Worm (Caenorhabditis elegans) whole organism, early embryonic: Measurements from ENCODE around the gene dct-1.

Source experiments
- B0310.2 ChIP-seq: sonication (generic microtip); optimal IDR thresholded peaks from 2 replicates; lab custom pipeline; 2016; ENCODE audit warnings: mild to moderate bottlenecking, missing genetic modification characterization, missing compliant biosample characterization
- aly-1 ChIP-seq: sonication (generic microtip); optimal IDR thresholded peaks from 2 replicates; lab custom pipeline; 2016; ENCODE audit warnings: missing genetic modification characterization, missing compliant biosample characterization
- ama-1 ChIP-seq: fragments of 150-350 bp; optimal IDR thresholded peaks from 2 replicates; lab custom pipeline; 2014
- ceh-13 ChIP-seq: fragments of 200-800 bp; sonication (Bioruptor generic); optimal IDR thresholded peaks from 2 replicates; lab custom pipeline; 2018; ENCODE audit warnings: mild to moderate bottlenecking, missing genetic modification characterization, missing compliant biosample characterization
- ceh-36 ChIP-seq: sonication (generic microtip); optimal IDR thresholded peaks from 2 replicates; lab custom pipeline; 2016; ENCODE audit warnings: missing genetic modification characterization, inconsistent platforms, missing compliant biosample characterization
- flt-1 ChIP-seq: fragments of 200-800 bp; sonication (Bioruptor generic); IDR thresholded peaks from 2 replicates; pipeline ENCODE4 v1.3.6; 2022; ENCODE audit warnings: missing genetic modification characterization, missing compliant biosample characterization
- hmbx-1 ChIP-seq: sonication (generic microtip); optimal IDR thresholded peaks from 2 replicates; lab custom pipeline; 2016; ENCODE audit warnings: mild to moderate bottlenecking, missing genetic modification characterization, missing compliant biosample characterization
- hmg-4 ChIP-seq: fragments of 200-800 bp; sonication (Bioruptor generic); optimal IDR thresholded peaks from 2 replicates; lab custom pipeline; 2018; ENCODE audit warnings: mild to moderate bottlenecking, missing genetic modification characterization, missing compliant biosample characterization
- sea-1 ChIP-seq: fragments of 200-800 bp; sonication (Bioruptor generic); conservative IDR thresholded peaks from 2 replicates; pipeline ENCODE4 v1.3.6; 2022; ENCODE audit warnings: missing genetic modification characterization, missing compliant biosample characterization
- tbx-11 ChIP-seq: fragments of 200-800 bp; sonication (Bioruptor generic); IDR thresholded peaks from 2 replicates; pipeline ENCODE4 v1.3.6; 2022; ENCODE audit warnings: missing genetic modification characterization, missing compliant biosample characterization
- tra-4 ChIP-seq: sonication (generic microtip); optimal IDR thresholded peaks from 2 replicates; lab custom pipeline; 2017; ENCODE audit warnings: missing genetic modification characterization, missing compliant biosample characterization

- TF ChIP-seq ama-1 (lab: Kevin White, UChicago) (no peak), B0310.2 (tag; lab: Kevin White, UChicago) (no peak), flt-1 (GFP tag; lab: Robert Waterston, UW) (no peak), hmbx-1 (tag; lab: Kevin White, UChicago) (no peak), tra-4 (tag; lab: Kevin White, UChicago) (no peak), sea-1 (GFP tag; lab: Robert Waterston, UW) (no peak), ceh-13 (GFP tag; lab: Kevin White, UChicago) (no peak), ceh-36 (tag; lab: Kevin White, UChicago) (no peak), aly-1 (tag; lab: Kevin White, UChicago) (no peak), hmg-4 (GFP tag; lab: Kevin White, UChicago) (no peak), tbx-11 (GFP tag; lab: Robert Waterston, UW) (no peak)
Observed at ce11 chrX:7954328-7954727, at the start of gene dct-1.
